Worm (Caenorhabditis elegans) whole organism, dauer: Measurements from ENCODE around the gene F16F9.1.
"Not testable (repeated sequence)": the region's sequence is repeated elsewhere in the genome, so short reads cannot be mapped to it uniquely, and the experiment has no call there.

Experiments used
- unc-62 ChIP-seq: sonication (generic microtip); optimal IDR thresholded peaks from 2 replicates; lab custom pipeline; 2017; ENCODE audit warnings: missing biosample characterization, missing genetic modification reagents, missing genetic modification characterization

The F16F9.1 gene

ce11 chrX:8446108-8446507, at the start of gene F16F9.1:
TSS of gene F16F9.1 (plus strand) at chrX:8446408.
- no peak for TF ChIP-seq unc-62 (GFP tag; lab: Kevin White, UChicago)

- no peak for TF ChIP-seq unc-62 (GFP tag; lab: Kevin White, UChicago)
These were observed 41.7 kb upstream of the F16F9.1 start for ce11 chrX:8404308-8405085.

- no peak for TF ChIP-seq unc-62 (GFP tag; lab: Kevin White, UChicago)
These were observed 39.4 kb upstream of the F16F9.1 start for ce11 chrX:8406815-8407214.

- TF ChIP-seq unc-62 (GFP tag; lab: Kevin White, UChicago), result no peak
These were observed 37.9 kb upstream of the F16F9.1 start, which contains the start of gene sulp-3 for ce11 chrX:8408267-8408666. TSS of gene sulp-3 (minus strand) at chrX:8408367.

ce11 chrX:8410754-8411153, 35.5 kb upstream of the F16F9.1 start, which contains the start of gene F08F1.9:
TSS of gene F08F1.9 (minus strand) at chrX:8410854.
- TF ChIP-seq unc-62 (GFP tag; lab: Kevin White, UChicago), result not testable (repeated sequence)

- no peak for TF ChIP-seq unc-62 (GFP tag; lab: Kevin White, UChicago)
These were observed 33.1 kb upstream of the F16F9.1 start, which contains the start of gene F08F1.4 for ce11 chrX:8413130-8413529. TSS of gene F08F1.4 (plus strand) at chrX:8413430.

- TF ChIP-seq unc-62 (GFP tag; lab: Kevin White, UChicago), result no peak
These were observed 29.4 kb upstream of the F16F9.1 start, which contains the start of gene ced-8 for ce11 chrX:8416819-8417218. TSS of gene ced-8 (minus strand) at chrX:8416919.

ce11 chrX:8417727-8418126, 28.5 kb upstream of the F16F9.1 start:
- TF ChIP-seq unc-62 (GFP tag; lab: Kevin White, UChicago), result no peak

- TF ChIP-seq unc-62 (GFP tag; lab: Kevin White, UChicago), result no peak
These were observed 27.8 kb upstream of the F16F9.1 start, which contains the start of gene spp-13 for ce11 chrX:8418382-8418781. TSS of gene spp-13 (minus strand) at chrX:8418524.

- no peak for TF ChIP-seq unc-62 (GFP tag; lab: Kevin White, UChicago)
These were observed 27.0 kb upstream of the F16F9.1 start for ce11 chrX:8419252-8419651.

ce11 chrX:8421594-8421993, 24.6 kb upstream of the F16F9.1 start:
- no peak for TF ChIP-seq unc-62 (GFP tag; lab: Kevin White, UChicago)

ce11 chrX:8422020-8422419, 24.2 kb upstream of the F16F9.1 start, which contains the start of gene tag-123:
TSS of gene tag-123 (minus strand) at chrX:8422055.
- no peak for TF ChIP-seq unc-62 (GFP tag; lab: Kevin White, UChicago)

- TF ChIP-seq unc-62 (GFP tag; lab: Kevin White, UChicago), result no peak
These were observed 23.0 kb upstream of the F16F9.1 start for ce11 chrX:8423199-8423598.

ce11 chrX:8423633-8424032, 22.6 kb upstream of the F16F9.1 start, which contains the start of gene tth-1:
TSS of gene tth-1 (minus strand) at chrX:8423733.
- no peak for TF ChIP-seq unc-62 (GFP tag; lab: Kevin White, UChicago)

ce11 chrX:8424286-8424685, 21.9 kb upstream of the F16F9.1 start:
- TF ChIP-seq unc-62 (GFP tag; lab: Kevin White, UChicago), result no peak

ce11 chrX:8426160-8426712, 20.0 kb upstream of the F16F9.1 start:
- TF ChIP-seq unc-62 (GFP tag; lab: Kevin White, UChicago), result no peak
